Fruit fly (Drosophila melanogaster): ENCODE data around the gene AdamTS-B.

AdamTS-B gene

dm6 chrX:5696436-5697022, 1.8 kb upstream of the AdamTS-B start (continued):
- TF ChIP-seq CG15479 (GFP tag; optimal IDR thresholded peaks at IDR 0.05) (peak; percentile 61), dmrt99B (tag; optimal IDR thresholded peaks at IDR 0.05) (peak; percentile 96), luna (GFP tag; optimal IDR thresholded peaks at IDR 0.05) (peak; percentile 87), prd (optimal IDR thresholded peaks at IDR 0.05) (no peak), prd (GFP tag; IDR thresholded peaks at IDR 0.05) (peak; percentile 98), ranshi (GFP tag; IDR thresholded peaks at IDR 0.05) (peak; percentile 97), CG6272 (GFP tag; IDR thresholded peaks at IDR 0.05) (peak; percentile 89), en (GFP tag; optimal IDR thresholded peaks at IDR 0.05) (peak; percentile 95), mirr (GFP tag; optimal IDR thresholded peaks at IDR 0.05) (peak; percentile 65), sug (tag; optimal IDR thresholded peaks at IDR 0.05) (peak; percentile 50), CG14965 (GFP tag; optimal IDR thresholded peaks at IDR 0.05; ENCODE audit: borderline replicate concordance) (peak; percentile 92), slp2 (GFP tag; optimal IDR thresholded peaks at IDR 0.05) (peak; percentile 97), CG12236 (GFP tag; optimal IDR thresholded peaks at IDR 0.05) (peak; percentile 97), Ets65A (GFP tag) (peak; percentile 100), ttk (GFP tag; IDR thresholded peaks at IDR 0.05) (peak; percentile 96), Rx (GFP tag; IDR thresholded peaks at IDR 0.05) (peak; percentile 97), Camta (GFP tag; optimal IDR thresholded peaks at IDR 0.05) (peak; percentile 97), cwo (GFP tag; optimal IDR thresholded peaks at IDR 0.05) (peak; percentile 88), Dfd (GFP tag; optimal IDR thresholded peaks at IDR 0.05) (no peak), pros (GFP tag; optimal IDR thresholded peaks at IDR 0.05) (peak; percentile 62), CG31388 (GFP tag; optimal IDR thresholded peaks at IDR 0.05) (peak; percentile 92), hth (optimal IDR thresholded peaks at IDR 0.05) (no peak), gcm (GFP tag; optimal IDR thresholded peaks at IDR 0.05) (peak; percentile 90), sim (GFP tag; IDR thresholded peaks at IDR 0.05) (peak; percentile 97), Fer3 (tag; optimal IDR thresholded peaks at IDR 0.05) (peak; percentile 90), HLH54F (GFP tag; optimal IDR thresholded peaks at IDR 0.05) (peak; percentile 96), CG34224 (GFP tag; IDR thresholded peaks at IDR 0.05; ENCODE audit: partially characterized antibody) (no peak), chinmo (GFP tag; IDR thresholded peaks at IDR 0.05; ENCODE audit: partially characterized antibody) (peak; percentile 74; the same call in 1 of the 4 replicates), stwl (tag; optimal IDR thresholded peaks at IDR 0.05) (peak; percentile 45), schlank (tag; optimal IDR thresholded peaks at IDR 0.05) (peak; percentile 82), CG12942 (GFP tag; optimal IDR thresholded peaks at IDR 0.05) (peak; percentile 97), eyg (GFP tag; optimal IDR thresholded peaks at IDR 0.05) (peak; percentile 91), CG13424 (tag; optimal IDR thresholded peaks at IDR 0.05) (peak; percentile 95), vnd (GFP tag; IDR thresholded peaks at IDR 0.05; ENCODE audit: partially characterized antibody) (no peak), CG16815 (GFP tag; optimal IDR thresholded peaks at IDR 0.05) (peak; percentile 96), Hmr (GFP tag; optimal IDR thresholded peaks at IDR 0.05) (peak; percentile 93), emc (GFP tag; optimal IDR thresholded peaks at IDR 0.05) (peak; percentile 95), CG5245 (GFP tag; optimal IDR thresholded peaks at IDR 0.05) (peak; percentile 97), so (GFP tag; IDR thresholded peaks at IDR 0.05) (peak; percentile 94), Usf (GFP tag; optimal IDR thresholded peaks at IDR 0.05) (peak; percentile 92), da (GFP tag; optimal IDR thresholded peaks at IDR 0.05) (peak; percentile 93), Spps (tag; optimal IDR thresholded peaks at IDR 0.05) (peak; percentile 72), repo (GFP tag; optimal IDR thresholded peaks at IDR 0.05) (peak; percentile 97), CG11398 (GFP tag; optimal IDR thresholded peaks at IDR 0.05) (peak; percentile 97), crp (GFP tag; optimal IDR thresholded peaks at IDR 0.05) (peak in 1 of 2 experiments; percentile 68), shn (GFP tag; optimal IDR thresholded peaks at IDR 0.05) (peak; percentile 96), Bteb2 (GFP tag; optimal IDR thresholded peaks at IDR 0.05) (peak; percentile 95), CG18262 (tag; optimal IDR thresholded peaks at IDR 0.05) (peak; percentile 80), vfl (GFP tag; optimal IDR thresholded peaks at IDR 0.05) (peak; percentile 91), CG13894 (tag; optimal IDR thresholded peaks at IDR 0.05) (peak; percentile 78)
